Worm (Caenorhabditis elegans): ENCODE data around the gene lipl-3.
A peak's percentile ranks its signal among the peaks of the same experiment; 100 is the strongest.

Gene lipl-3

ce11 chrV:487980-488379, 36.0 kb downstream of the lipl-3 start:
- TF ChIP-seq dve-1 (tag; optimal IDR thresholded peaks at IDR 0.05; ENCODE audit: insufficient read depth) (no peak), T26A8.4 (GFP tag; IDR thresholded peaks at IDR 0.05) (no peak), mdl-1 (tag; optimal IDR thresholded peaks at IDR 0.05) (no peak), lim-7 (GFP tag; IDR thresholded peaks at IDR 0.05) (0 out of 2 replicates have a peak, but pooled peaks have one; percentile 3), sdz-12 (GFP tag; optimal IDR thresholded peaks at IDR 0.05) (no peak), D1046.2 (GFP tag; IDR thresholded peaks at IDR 0.05) (no peak), egl-43 (GFP tag; IDR thresholded peaks at IDR 0.05) (0 out of 2 replicates have a peak, but pooled peaks have one; percentile 63), hlh-30 (tag; optimal IDR thresholded peaks at IDR 0.05; ENCODE audit: insufficient read depth) (no peak), madf-5 (GFP tag; IDR thresholded peaks at IDR 0.05) (no peak), zip-11 (GFP tag; IDR thresholded peaks at IDR 0.05) (no peak), tra-1 (GFP tag; IDR thresholded peaks at IDR 0.05) (no peak), aha-1 (tag) (peak; percentile 11), lin-39 (tag; optimal IDR thresholded peaks at IDR 0.05) (no peak), madf-9 (GFP tag; conservative IDR thresholded peaks at IDR 0.05) (no peak), skn-1 (tag; optimal IDR thresholded peaks at IDR 0.05) (no peak), zag-1 (tag; optimal IDR thresholded peaks at IDR 0.05) (no peak), set-16 (GFP tag; IDR thresholded peaks at IDR 0.05) (peak; percentile 64), dpl-1 (GFP tag; optimal IDR thresholded peaks at IDR 0.05) (no peak), lin-38 (GFP tag; IDR thresholded peaks at IDR 0.05) (no peak), daf-8 (GFP tag; IDR thresholded peaks at IDR 0.05) (no peak), aly-2 (tag; optimal IDR thresholded peaks at IDR 0.05) (no peak), ceh-32 (tag; optimal IDR thresholded peaks at IDR 0.05; ENCODE audit: poor library complexity) (no peak), hmg-1.1 (GFP tag; IDR thresholded peaks at IDR 0.05) (no peak)

ce11 chrV:486684-487083, 37.3 kb downstream of the lipl-3 start, which contains the start of gene nhr-211:
TSS of gene nhr-211 (plus strand) at chrV:486984.
- TF ChIP-seq ceh-28 (tag; optimal IDR thresholded peaks at IDR 0.05) (no peak), aly-2 (tag; optimal IDR thresholded peaks at IDR 0.05) (no peak), egl-27 (tag; optimal IDR thresholded peaks at IDR 0.05) (no peak)

ce11 chrV:484285-484890, 39.6 kb downstream of the lipl-3 start, which contains the start of gene nhr-212:
TSS of gene nhr-212 (plus strand) at chrV:484857.
- TF ChIP-seq daf-16 (GFP tag; optimal IDR thresholded peaks at IDR 0.05) (no peak), daf-16 (tag; optimal IDR thresholded peaks at IDR 0.05) (peak; percentile 47), nhr-28 (tag; optimal IDR thresholded peaks at IDR 0.05) (peak; percentile 82), dmd-6 (GFP tag; IDR thresholded peaks at IDR 0.05) (peak; percentile 25; the same call in 1 of the 2 replicates), pqm-1 (tag; optimal IDR thresholded peaks at IDR 0.05) (peak; percentile 13), dve-1 (tag; optimal IDR thresholded peaks at IDR 0.05; ENCODE audit: insufficient read depth) (peak; percentile 45), php-3 (GFP tag; IDR thresholded peaks at IDR 0.05) (0 out of 2 replicates have a peak, but pooled peaks have one; percentile 10), ceh-32 (tag; optimal IDR thresholded peaks at IDR 0.05; ENCODE audit: poor library complexity) (no peak), snpc-4 (tag; optimal IDR thresholded peaks at IDR 0.05) (no peak), tra-1 (GFP tag; IDR thresholded peaks at IDR 0.05) (0 out of 2 replicates have a peak, but pooled peaks have one; percentile 16), hlh-30 (tag; optimal IDR thresholded peaks at IDR 0.05; ENCODE audit: insufficient read depth) (peak; percentile 28), lin-38 (GFP tag; IDR thresholded peaks at IDR 0.05) (no peak), fkh-10 (GFP tag; optimal IDR thresholded peaks at IDR 0.05) (no peak), hlh-11 (tag; optimal IDR thresholded peaks at IDR 0.05) (peak; percentile 26)

- TF ChIP-seq daf-16 (GFP tag; optimal IDR thresholded peaks at IDR 0.05), result no peak
- peak; percentile 86 for TF ChIP-seq daf-16 (tag; optimal IDR thresholded peaks at IDR 0.05)
- TF ChIP-seq F10B5.3 (tag; optimal IDR thresholded peaks at IDR 0.05), result no peak
- TF ChIP-seq hif-1 (tag; optimal IDR thresholded peaks at IDR 0.05), result no peak
- peak; percentile 80 for TF ChIP-seq php-3 (GFP tag; IDR thresholded peaks at IDR 0.05)
- peak; percentile 81 for TF ChIP-seq pqm-1 (tag; optimal IDR thresholded peaks at IDR 0.05)
- peak; percentile 91 for TF ChIP-seq nhr-28 (tag; optimal IDR thresholded peaks at IDR 0.05)
- TF ChIP-seq Y5F2A.4 (GFP tag; optimal IDR thresholded peaks at IDR 0.05), result no peak
- TF ChIP-seq nhr-76 (tag; optimal IDR thresholded peaks at IDR 0.05), result no peak
- TF ChIP-seq ztf-11 (tag; optimal IDR thresholded peaks at IDR 0.05), result no peak
- no peak for TF ChIP-seq gei-8 (GFP tag; optimal IDR thresholded peaks at IDR 0.05)
- no peak for TF ChIP-seq lin-38 (GFP tag; IDR thresholded peaks at IDR 0.05)
- no peak for TF ChIP-seq mdl-1 (tag; optimal IDR thresholded peaks at IDR 0.05)
- peak; percentile 1 for TF ChIP-seq nhr-102 (tag; optimal IDR thresholded peaks at IDR 0.05)
- TF ChIP-seq fos-1 (tag; optimal IDR thresholded peaks at IDR 0.05), result no peak
- no peak for TF ChIP-seq egl-27 (tag; optimal IDR thresholded peaks at IDR 0.05)
- no peak for TF ChIP-seq nhr-11 (tag; optimal IDR thresholded peaks at IDR 0.05)
- TF ChIP-seq ZK546.5 (tag; optimal IDR thresholded peaks at IDR 0.05), result no peak
- TF ChIP-seq T26A8.4 (GFP tag; IDR thresholded peaks at IDR 0.05), result no peak
- TF ChIP-seq aha-1 (tag), result peak; percentile 46
Measured at ce11 chrV:483289-483795, 40.7 kb downstream of the lipl-3 start, which contains the start of gene nhr-130. TSS of gene nhr-130 (minus strand) at chrV:483339.
